Fruit fly (Drosophila melanogaster) whole organism, wandering third instar larva: ENCODE results near the gene GV1.

Experiments
- CG9705 ChIP-seq: fragments of 200-800 bp; sonication (Bioruptor generic); optimal IDR thresholded peaks from 2 replicates; lab custom pipeline; 2018; ENCODE audit warnings: missing biosample characterization, mild to moderate bottlenecking, missing genetic modification characterization
- CrebA ChIP-seq: fragments of 200-800 bp; sonication (Bioruptor generic); optimal IDR thresholded peaks from 2 replicates; lab custom pipeline; 2016; ENCODE audit warnings: missing biosample characterization, mild to moderate bottlenecking, missing genetic modification characterization, borderline replicate concordance
- Vsx2 ChIP-seq: fragments of 200-300, 225-300 bp; sonication (Bioruptor generic); optimal IDR thresholded peaks from 2 replicates; lab custom pipeline; 2018; ENCODE audit warnings: missing biosample characterization, missing genetic modification characterization; ENCODE audit not compliant: partially characterized antibody
- br ChIP-seq: fragments of 200-800 bp; sonication (Bioruptor generic); optimal IDR thresholded peaks from 2 replicates; lab custom pipeline; 2016; ENCODE audit warnings: missing biosample characterization, missing genetic modification characterization
- jim ChIP-seq: fragments of 175-275, 200-325 bp; sonication (Bioruptor generic); optimal IDR thresholded peaks from 2 replicates; lab custom pipeline; 2016; ENCODE audit warnings: missing biosample characterization, mild to moderate bottlenecking, missing genetic modification characterization

DNA sequence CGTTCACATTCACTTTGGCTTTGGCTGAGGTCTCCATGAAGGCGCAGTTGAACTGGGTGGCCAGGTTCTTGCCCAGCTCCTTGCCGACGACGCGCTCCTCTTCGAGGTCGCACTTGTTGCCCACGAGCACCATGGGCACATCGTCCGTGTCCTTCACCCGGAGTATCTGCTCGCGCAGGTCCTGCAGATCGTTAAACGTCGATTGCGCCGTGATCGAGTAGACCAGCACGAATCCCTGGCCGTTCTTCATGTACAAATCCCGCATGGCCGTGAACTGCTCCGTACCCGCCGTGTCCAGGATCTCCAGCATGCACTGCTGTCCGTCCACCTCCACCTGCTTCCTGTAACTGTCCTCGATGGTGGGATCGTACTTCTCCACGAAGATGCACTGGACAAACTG is 50.4 kb downstream of the GV1 start:
- no peak for TF ChIP-seq Vsx2 (GFP tag; lab: Kevin White, UChicago)
- no peak for TF ChIP-seq CG9705 (GFP tag; lab: Kevin White, UChicago)
- TF ChIP-seq jim (GFP tag; lab: Kevin White, UChicago): no peak
- no peak for TF ChIP-seq br (GFP tag; lab: Kevin White, UChicago)
- no peak for TF ChIP-seq CrebA (GFP tag; lab: Kevin White, UChicago)
